Fruit fly (Drosophila melanogaster): Measurements from ENCODE around the gene CG8004.
A peak's percentile ranks its signal among the peaks of the same experiment; 100 is the strongest.

CG8004 gene

dm6 chr3L:19899308-19899927 is 28.9 kb downstream of the CG8004 start (continued):
- TF ChIP-seq en (GFP tag; optimal IDR thresholded peaks at IDR 0.05) (no peak), lov (optimal IDR thresholded peaks at IDR 0.05) (no peak), lov (GFP tag; IDR thresholded peaks at IDR 0.05) (no peak; the same call in 2 of the 3 replicates), caup (GFP tag; optimal IDR thresholded peaks at IDR 0.05; ENCODE audit: severe bottlenecking) (no peak), CG13624 (GFP tag; optimal IDR thresholded peaks at IDR 0.05) (no peak), CTCF (GFP tag; optimal IDR thresholded peaks at IDR 0.05) (no peak), CG10979 (tag; optimal IDR thresholded peaks at IDR 0.05) (no peak), sens (GFP tag) (peak; percentile 91), CG17361 (GFP tag; IDR thresholded peaks at IDR 0.05) (no peak), CG15696 (tag; optimal IDR thresholded peaks at IDR 0.05) (no peak), CG2875 (GFP tag; optimal IDR thresholded peaks at IDR 0.05) (no peak), CG32532 (GFP tag; IDR thresholded peaks at IDR 0.05) (no peak), sr (GFP tag; IDR thresholded peaks at IDR 0.05) (no peak), CG12104 (GFP tag; optimal IDR thresholded peaks at IDR 0.05) (no peak), luna (GFP tag; optimal IDR thresholded peaks at IDR 0.05) (no peak), ap (GFP tag; IDR thresholded peaks at IDR 0.05) (no peak), CG8478 (optimal IDR thresholded peaks at IDR 0.05) (no peak), Usf (GFP tag; optimal IDR thresholded peaks at IDR 0.05) (no peak), CG6689 (GFP tag; IDR thresholded peaks at IDR 0.05) (no peak), CG18764 (GFP tag; optimal IDR thresholded peaks at IDR 0.05) (no peak), CG6854 (GFP tag; optimal IDR thresholded peaks at IDR 0.05) (no peak), Hmr (GFP tag; optimal IDR thresholded peaks at IDR 0.05) (no peak), bigmax (GFP tag; optimal IDR thresholded peaks at IDR 0.05) (no peak), CG17802 (tag; optimal IDR thresholded peaks at IDR 0.05) (no peak), repo (GFP tag; optimal IDR thresholded peaks at IDR 0.05) (no peak), ATbp (GFP tag; optimal IDR thresholded peaks at IDR 0.05) (no peak), pum (GFP tag; optimal IDR thresholded peaks at IDR 0.05) (no peak), Elba2 (GFP tag; optimal IDR thresholded peaks at IDR 0.05) (no peak), CG13287 (GFP tag; IDR thresholded peaks at IDR 0.05; ENCODE audit: partially characterized antibody) (no peak), zf30C (GFP tag; optimal IDR thresholded peaks at IDR 0.05) (no peak), CG14860 (GFP tag; IDR thresholded peaks at IDR 0.05; ENCODE audit: partially characterized antibody) (no peak), HmgZ (tag; optimal IDR thresholded peaks at IDR 0.05) (peak; percentile 2), CoRest (tag; optimal IDR thresholded peaks at IDR 0.05) (no peak), so (GFP tag; IDR thresholded peaks at IDR 0.05) (no peak), stwl (tag; optimal IDR thresholded peaks at IDR 0.05) (peak; percentile 97), pb (GFP tag; optimal IDR thresholded peaks at IDR 0.05) (no peak), fu2 (GFP tag; optimal IDR thresholded peaks at IDR 0.05) (no peak), D (optimal IDR thresholded peaks at IDR 0.05) (peak; percentile 89), D (GFP tag; optimal IDR thresholded peaks at IDR 0.05) (no peak), CG12236 (GFP tag; optimal IDR thresholded peaks at IDR 0.05) (no peak), cg (GFP tag; optimal IDR thresholded peaks at IDR 0.05) (peak; percentile 94), vfl (GFP tag; optimal IDR thresholded peaks at IDR 0.05) (no peak), mld (GFP tag; IDR thresholded peaks at IDR 0.05; ENCODE audit: partially characterized antibody) (no peak; the same call in 2 of the 3 replicates), sc (optimal IDR thresholded peaks at IDR 0.05) (no peak), sc (GFP tag; optimal IDR thresholded peaks at IDR 0.05) (no peak), CG4404 (GFP tag; IDR thresholded peaks at IDR 0.05) (no peak), CG3163 (GFP tag; optimal IDR thresholded peaks at IDR 0.05) (no peak), CG18619 (GFP tag; optimal IDR thresholded peaks at IDR 0.05) (no peak), gem (tag; optimal IDR thresholded peaks at IDR 0.05) (peak; percentile 13), CG17359 (tag; optimal IDR thresholded peaks at IDR 0.05) (no peak), toy (GFP tag; IDR thresholded peaks at IDR 0.05) (no peak), CG9876 (GFP tag; optimal IDR thresholded peaks at IDR 0.05) (no peak), ssp (GFP tag; IDR thresholded peaks at IDR 0.05) (no peak)
